Worm (Caenorhabditis elegans) whole organism, midembryonic: Measurements from ENCODE around the gene nhx-3.

Source experiments
- klf-2 ChIP-seq: fragments of 200-800 bp; sonication (Bioruptor generic); conservative IDR thresholded peaks from 2 replicates; pipeline ENCODE4 v1.3.6; 2022; ENCODE audit warnings: missing genetic modification reagents, missing genetic modification characterization, missing compliant biosample characterization
- med-1 ChIP-seq: sonication (generic microtip); optimal IDR thresholded peaks from 2 replicates; lab custom pipeline; 2017; ENCODE audit warnings: missing genetic modification characterization, mild to moderate bottlenecking, missing compliant biosample characterization, antibody characterized with exemption, missing genetic modification reagents; ENCODE audit not compliant: insufficient read depth

- TF ChIP-seq med-1 (GFP tag; lab: Kevin White, UChicago) (no peak), klf-2 (GFP tag; lab: Robert Waterston, UW) (no peak)
Observed at ce11 chrV:7528816-7529215, 16.5 kb downstream of the nhx-3 start, which contains the start of gene C54F6.5.
